Worm (Caenorhabditis elegans) whole organism, L4 larva: Measurements from ENCODE around the gene nlp-47.

ENCODE experiments used
- R02D3.7 ChIP-seq: fragments of 150-350 bp; sonication (generic microtip); optimal IDR thresholded peaks from 3 replicates; lab custom pipeline; 2014; ENCODE audit warnings: missing biosample characterization, missing genetic modification characterization
- ceh-82 ChIP-seq: sonication (generic microtip); optimal IDR thresholded peaks from 2 replicates; lab custom pipeline; 2017; ENCODE audit warnings: missing biosample characterization, missing genetic modification characterization
- daf-19 ChIP-seq: fragments of 200-800 bp; sonication (Bioruptor generic); conservative IDR thresholded peaks from 2 replicates; pipeline ENCODE4 v1.3.6; 2022; ENCODE audit warnings: missing genetic modification characterization, missing compliant biosample characterization
- jun-1 ChIP-seq: fragments of 150-350 bp; optimal IDR thresholded peaks from 2 replicates; lab custom pipeline; 2014; ENCODE audit warnings: missing biosample characterization, missing genetic modification reagents, missing genetic modification characterization
- nhr-25 ChIP-seq: sonication (generic microtip); optimal IDR thresholded peaks from 2 replicates; lab custom pipeline; 2017; ENCODE audit warnings: missing genetic modification characterization, mild to moderate bottlenecking, missing compliant biosample characterization, antibody characterized with exemption, moderate library complexity, borderline replicate concordance; ENCODE audit not compliant: insufficient read depth
- nhr-76 ChIP-seq: fragments of 150-350 bp; optimal IDR thresholded peaks from 2 replicates; lab custom pipeline; 2014; ENCODE audit warnings: missing biosample characterization, missing genetic modification characterization
- nhr-77 ChIP-seq: fragments of 150-350 bp; optimal IDR thresholded peaks from 2 replicates; lab custom pipeline; 2014; ENCODE audit warnings: missing biosample characterization, missing genetic modification characterization
- saeg-2 ChIP-seq: fragments of 200-800 bp; sonication (Bioruptor generic); IDR thresholded peaks from 2 replicates; pipeline ENCODE4 v1.3.6; 2022; ENCODE audit warnings: missing genetic modification reagents, missing genetic modification characterization, missing compliant biosample characterization

DNA sequence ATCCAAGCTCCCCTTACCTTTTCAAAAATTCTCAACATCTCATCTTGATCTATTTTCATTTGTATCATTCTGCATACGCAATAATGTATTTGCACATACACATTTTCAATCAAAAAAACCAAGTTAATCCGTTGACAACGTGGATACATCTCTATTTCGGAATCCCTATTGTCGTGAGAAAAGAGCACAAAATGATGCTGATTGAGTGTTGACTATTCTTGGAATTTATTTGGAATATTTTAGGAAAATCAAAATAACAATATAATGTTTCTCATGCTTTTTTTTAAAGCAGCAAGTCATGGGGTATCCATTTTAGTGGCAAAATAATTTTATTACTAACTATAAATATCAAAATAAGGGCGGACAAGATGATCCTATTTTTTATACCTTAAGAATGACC, 9.2 kb upstream of the nlp-47 start:
- TF ChIP-seq jun-1 (tag; lab: Kevin White, UChicago) (no peak), nhr-77 (tag; lab: Kevin White, UChicago) (no peak), nhr-76 (tag; lab: Kevin White, UChicago) (no peak), ceh-82 (tag; lab: Kevin White, UChicago) (no peak), daf-19 (GFP tag; lab: Robert Waterston, UW) (no peak), R02D3.7 (tag; lab: Kevin White, UChicago) (no peak), saeg-2 (no peak), nhr-25 (no peak)
